Fruit fly (Drosophila melanogaster) whole organism, embryonic: ENCODE measurements around the gene Psn.

Experiments used
- CG11085 ChIP-seq: fragments of 200-800 bp; sonication (Bioruptor generic); IDR thresholded peaks from 2 replicates; pipeline ENCODE4 v1.3.6; 2022; ENCODE audit warnings: missing biosample characterization, missing genetic modification characterization
- CG11456 ChIP-seq: fragments of 200-800 bp; sonication (Bioruptor generic); IDR thresholded peaks from 3 replicates; pipeline ENCODE4 v1.3.6; 2022; ENCODE audit warnings: missing biosample characterization, missing genetic modification characterization
- CG11560 ChIP-seq: fragments of 200-800 bp; sonication (Bioruptor generic); IDR thresholded peaks from 3 replicates; pipeline ENCODE4 v1.3.6; 2022; ENCODE audit warnings: missing biosample characterization, missing genetic modification characterization
- CG15011 ChIP-seq: fragments of 200-800 bp; sonication (Bioruptor generic); optimal IDR thresholded peaks from 3 replicates; lab custom pipeline; 2018; ENCODE audit warnings: missing biosample characterization, mild to moderate bottlenecking, missing genetic modification characterization
- CG15479 ChIP-seq: fragments of 200-800 bp; sonication (Bioruptor generic); optimal IDR thresholded peaks from 3 replicates; lab custom pipeline; 2019; ENCODE audit warnings: missing biosample characterization, mild to moderate bottlenecking, missing genetic modification characterization, moderate library complexity
- CG15601 ChIP-seq: fragments of 200-800 bp; sonication (Bioruptor generic); optimal IDR thresholded peaks from 3 replicates; lab custom pipeline; 2019; ENCODE audit warnings: missing biosample characterization, mild to moderate bottlenecking, missing genetic modification characterization, moderate library complexity
- CG18764 ChIP-seq: fragments of 200-800 bp; sonication (Bioruptor generic); optimal IDR thresholded peaks from 3 replicates; lab custom pipeline; 2016; ENCODE audit warnings: missing biosample characterization, missing genetic modification characterization
- CG31365 ChIP-seq: fragments of 200-800 bp; sonication (Bioruptor generic); optimal IDR thresholded peaks from 2 replicates; lab custom pipeline; 2018; ENCODE audit warnings: missing biosample characterization, mild to moderate bottlenecking, missing genetic modification characterization
- CG3163 ChIP-seq: fragments of 200-800 bp; sonication (Bioruptor generic); optimal IDR thresholded peaks from 3 replicates; lab custom pipeline; 2016; ENCODE audit warnings: missing biosample characterization, missing genetic modification characterization
- CG3995 ChIP-seq: fragments of 200-800 bp; sonication (Bioruptor generic); optimal IDR thresholded peaks from 3 replicates; lab custom pipeline; 2016; ENCODE audit warnings: missing biosample characterization, missing genetic modification characterization
- CG43689 ChIP-seq: fragments of 200-800 bp; sonication (Bioruptor generic); IDR thresholded peaks from 2 replicates; pipeline ENCODE4 v1.3.6; 2022; ENCODE audit warnings: missing biosample characterization, missing genetic modification characterization
- CG7745 ChIP-seq: fragments of 200-800 bp; sonication (Bioruptor generic); optimal IDR thresholded peaks from 2 replicates; lab custom pipeline; 2018; ENCODE audit warnings: missing biosample characterization, mild to moderate bottlenecking, missing genetic modification characterization, moderate library complexity
- Camta ChIP-seq: fragments of 200-800 bp; sonication (Bioruptor generic); optimal IDR thresholded peaks from 2 replicates; lab custom pipeline; 2016; ENCODE audit warnings: missing biosample characterization, missing genetic modification characterization
- D19B ChIP-seq: fragments of 200-800 bp; sonication (Bioruptor generic); optimal IDR thresholded peaks from 2 replicates; lab custom pipeline; 2017; ENCODE audit warnings: missing biosample characterization, mild to moderate bottlenecking, missing genetic modification characterization
- Dek ChIP-seq: fragments of 200-800 bp; sonication (Bioruptor generic); optimal IDR thresholded peaks from 3 replicates; lab custom pipeline; 2019; ENCODE audit warnings: missing biosample characterization, mild to moderate bottlenecking, missing genetic modification characterization, moderate library complexity
- E2f1 ChIP-seq: fragments of 200-800 bp; sonication (Bioruptor generic); IDR thresholded peaks from 2 replicates; pipeline ENCODE4 v1.3.6; 2022; ENCODE audit warnings: missing biosample characterization, missing genetic modification characterization
- HHEX ChIP-seq: fragments of 200-800 bp; sonication (Bioruptor generic); optimal IDR thresholded peaks from 3 replicates; lab custom pipeline; 2017; ENCODE audit warnings: missing biosample characterization, mild to moderate bottlenecking, missing genetic modification characterization, missing genetic modification reagents
- HLH3B ChIP-seq: fragments of 200-800 bp; sonication (Bioruptor generic); IDR thresholded peaks from 2 replicates; pipeline ENCODE4 v1.3.6; 2022; ENCODE audit warnings: missing biosample characterization, missing genetic modification characterization
- HLH54F ChIP-seq: fragments of 200-800 bp; sonication (Bioruptor generic); optimal IDR thresholded peaks from 3 replicates; lab custom pipeline; 2016; ENCODE audit warnings: missing biosample characterization, missing genetic modification characterization
- Hr51 ChIP-seq, 2 experiments: fragments of 200-800 bp; sonication (Bioruptor generic); optimal IDR thresholded peaks; 2 replicates in 1 of 2; 3 replicates in 1 of 2; lab custom pipeline; 2016 to 2018; ENCODE audit warnings: missing biosample characterization in 2 of 2, missing genetic modification characterization in 2 of 2, mild to moderate bottlenecking in 1 of 2, moderate library complexity in 1 of 2
- Hsf ChIP-seq: fragments of 200-800 bp; sonication (Bioruptor generic); optimal IDR thresholded peaks from 3 replicates; lab custom pipeline; 2016; ENCODE audit warnings: missing biosample characterization, missing genetic modification characterization
- Nf-YA ChIP-seq: fragments of 200-800 bp; sonication (Bioruptor generic); IDR thresholded peaks from 2 replicates; pipeline ENCODE4 v1.3.6; 2022; ENCODE audit warnings: missing biosample characterization, missing genetic modification characterization
- NfI ChIP-seq: fragments of 200-800 bp; sonication (Bioruptor generic); optimal IDR thresholded peaks from 3 replicates; lab custom pipeline; 2018; ENCODE audit warnings: missing biosample characterization, mild to moderate bottlenecking, missing genetic modification characterization, moderate library complexity
- Trl ChIP-seq, 3 experiments: fragments of >200 bp in 2 of 3; fragments of 200-800 bp in 1 of 3; sonication (Bioruptor generic) in 1 of 3; optimal IDR thresholded peaks; 2 replicates in 1 of 3; 3 replicates in 2 of 3; lab custom pipeline; 2016 to 2017; ENCODE audit warnings: missing biosample characterization in 1 of 3, missing genetic modification characterization in 1 of 3
- Xbp1 ChIP-seq: fragments of 200-800 bp; sonication (Bioruptor generic); optimal IDR thresholded peaks from 3 replicates; lab custom pipeline; 2016; ENCODE audit warnings: missing biosample characterization, mild to moderate bottlenecking, missing genetic modification characterization
- Xrp1 ChIP-seq: fragments of 200-800 bp; sonication (Bioruptor generic); IDR thresholded peaks from 2 replicates; pipeline ENCODE4 v1.3.6; 2022; ENCODE audit warnings: missing biosample characterization, missing genetic modification characterization
- ap ChIP-seq: fragments of 200-800 bp; sonication (Bioruptor generic); IDR thresholded peaks from 2 replicates; pipeline ENCODE4 v1.3.6; 2022; ENCODE audit warnings: missing biosample characterization, missing genetic modification characterization
- ato ChIP-seq: fragments of 200-800 bp; sonication (Bioruptor generic); IDR thresholded peaks from 2 replicates; pipeline ENCODE4 v1.3.6; 2022; ENCODE audit warnings: missing biosample characterization, missing genetic modification characterization; ENCODE audit not compliant: partially characterized antibody
- crol ChIP-seq: fragments of 200-800 bp; sonication (Bioruptor generic); IDR thresholded peaks from 2 replicates; pipeline ENCODE4 v1.3.6; 2022; ENCODE audit warnings: missing biosample characterization, missing genetic modification characterization
- dan ChIP-seq: fragments of 200-800 bp; sonication (Bioruptor generic); IDR thresholded peaks from 2 replicates; pipeline ENCODE4 v1.3.6; 2022; ENCODE audit warnings: missing biosample characterization, missing genetic modification characterization
- danr ChIP-seq: fragments of 200-800 bp; sonication (Bioruptor generic); IDR thresholded peaks from 2 replicates; pipeline ENCODE4 v1.3.6; 2022; ENCODE audit warnings: missing biosample characterization, missing genetic modification characterization
- fd102C ChIP-seq: fragments of 200-800 bp; sonication (Bioruptor generic); optimal IDR thresholded peaks from 2 replicates; lab custom pipeline; 2018; ENCODE audit warnings: missing biosample characterization, mild to moderate bottlenecking, missing genetic modification characterization, moderate library complexity
- fd64A ChIP-seq: fragments of 200-800 bp; sonication (Bioruptor generic); optimal IDR thresholded peaks from 3 replicates; lab custom pipeline; 2018; ENCODE audit warnings: missing biosample characterization, mild to moderate bottlenecking, missing genetic modification characterization
- gro ChIP-seq: fragments of 200-800 bp; sonication (Bioruptor generic); optimal IDR thresholded peaks from 2 replicates; lab custom pipeline; 2016; ENCODE audit warnings: missing biosample characterization, missing genetic modification characterization
- gt ChIP-seq: fragments of 200-800 bp; sonication (Bioruptor generic); IDR thresholded peaks from 2 replicates; pipeline ENCODE4 v1.3.6; 2022; ENCODE audit warnings: missing biosample characterization, missing genetic modification characterization
- jing ChIP-seq: fragments of 200-800 bp; sonication (Bioruptor generic); optimal IDR thresholded peaks from 2 replicates; lab custom pipeline; 2018; ENCODE audit warnings: missing biosample characterization, mild to moderate bottlenecking, missing genetic modification characterization
- kni ChIP-seq: fragments of 200-800 bp; sonication (Bioruptor generic); optimal IDR thresholded peaks from 3 replicates; lab custom pipeline; 2017; ENCODE audit warnings: mild to moderate bottlenecking, missing biosample characterization, missing genetic modification reagents, missing genetic modification characterization
- lbe ChIP-seq: fragments of 200-800 bp; sonication (Bioruptor generic); optimal IDR thresholded peaks from 2 replicates; lab custom pipeline; 2016; ENCODE audit warnings: missing biosample characterization, mild to moderate bottlenecking, missing genetic modification characterization
- lov ChIP-seq, 2 experiments: fragments of 200-800 bp in 1 of 2; fragments of >200 bp in 1 of 2; sonication (Bioruptor generic) in 1 of 2; IDR thresholded peaks in 1 of 2; optimal IDR thresholded peaks in 1 of 2; 2 replicates in 1 of 2; 3 replicates in 1 of 2; pipeline versions ENCODE4 v1.3.6 to Lab custom; 2017 to 2022; ENCODE audit warnings: missing biosample characterization in 1 of 2, missing genetic modification characterization in 1 of 2
- mirr ChIP-seq: fragments of 200-800 bp; sonication (Bioruptor generic); optimal IDR thresholded peaks from 3 replicates; lab custom pipeline; 2018; ENCODE audit warnings: missing biosample characterization, mild to moderate bottlenecking, missing genetic modification characterization
- onecut ChIP-seq: fragments of 200-800 bp; sonication (Bioruptor generic); IDR thresholded peaks from 2 replicates; pipeline ENCODE4 v1.3.6; 2022; ENCODE audit warnings: missing biosample characterization, missing genetic modification characterization
- p53 ChIP-seq: fragments of 200-800 bp; sonication (Bioruptor generic); optimal IDR thresholded peaks from 2 replicates; lab custom pipeline; 2016; ENCODE audit warnings: missing biosample characterization, missing genetic modification characterization
- row ChIP-seq: fragments of 200-800 bp; sonication (Bioruptor generic); IDR thresholded peaks from 3 replicates; pipeline ENCODE4 v1.3.6; 2022; ENCODE audit warnings: missing biosample characterization, missing genetic modification characterization
- sens-2 ChIP-seq: fragments of 200-800 bp; sonication (Bioruptor generic); IDR thresholded peaks from 2 replicates; pipeline ENCODE4 v1.3.6; 2022; ENCODE audit warnings: missing biosample characterization, missing genetic modification characterization
- shn ChIP-seq: fragments of 200-800 bp; sonication (Bioruptor generic); optimal IDR thresholded peaks from 3 replicates; lab custom pipeline; 2016; ENCODE audit warnings: missing biosample characterization, missing genetic modification characterization
- slp2 ChIP-seq: fragments of 200-800 bp; sonication (Bioruptor generic); optimal IDR thresholded peaks from 2 replicates; lab custom pipeline; 2016; ENCODE audit warnings: missing biosample characterization, missing genetic modification characterization
- trh ChIP-seq: fragments of 200-800 bp; sonication (Bioruptor generic); optimal IDR thresholded peaks from 2 replicates; lab custom pipeline; 2016; ENCODE audit warnings: missing biosample characterization, missing genetic modification characterization
- tup ChIP-seq: fragments of 200-800 bp; sonication (Bioruptor generic); optimal IDR thresholded peaks from 2 replicates; lab custom pipeline; 2016; ENCODE audit warnings: missing biosample characterization, mild to moderate bottlenecking, missing genetic modification characterization, moderate library complexity

Gene Psn

dm6 chr3L:20441632-20442469, 9.6 kb downstream of the Psn start, which contains the start of gene CG5910 (continued):
- TF ChIP-seq CG3995 (GFP tag; lab: Kevin White, UChicago), result no peak
- no peak for TF ChIP-seq gro
- TF ChIP-seq lov (optimal IDR thresholded peaks at IDR 0.05; lab: Kevin White, UChicago), result no peak
- no peak for TF ChIP-seq lov (GFP tag; IDR thresholded peaks at IDR 0.05; lab: Robert Waterston, UW)
- peak; percentile 3 for TF ChIP-seq mirr (GFP tag; lab: Kevin White, UChicago)
- peak; percentile 83 for TF ChIP-seq Xbp1 (GFP tag; lab: Kevin White, UChicago)
- TF ChIP-seq crol (GFP tag; lab: Robert Waterston, UW), result no peak
- peak; percentile 84 for TF ChIP-seq Xrp1 (GFP tag; lab: Robert Waterston, UW)
- peak; percentile 79 for TF ChIP-seq CG15011
- no peak for TF ChIP-seq shn (GFP tag; lab: Kevin White, UChicago)
- peak; percentile 56; the same call in 1 of the 2 replicates for TF ChIP-seq CG43689
- TF ChIP-seq Hr51 (GFP tag; optimal IDR thresholded peaks at IDR 0.05; lab: Kevin White, UChicago), result peak; percentile 39 to 92
- TF ChIP-seq D19B, result peak; percentile 77
- TF ChIP-seq sens-2 (GFP tag; lab: Robert Waterston, UW), result peak; percentile 56
- no peak for TF ChIP-seq CG7745 (tag; lab: Kevin White, UChicago)
- peak; percentile 90 for TF ChIP-seq CG15601 (tag; lab: Kevin White, UChicago)
- TF ChIP-seq Trl (optimal IDR thresholded peaks at IDR 0.05; lab: Kevin White, UChicago), result peak; percentile 31 to 44
- TF ChIP-seq Trl (GFP tag; optimal IDR thresholded peaks at IDR 0.05; lab: Kevin White, UChicago), result no peak
- TF ChIP-seq slp2, result peak; percentile 34
- TF ChIP-seq jing (GFP tag; lab: Kevin White, UChicago), result peak; percentile 70
- TF ChIP-seq HLH3B, result peak; percentile 76
- TF ChIP-seq CG3163 (GFP tag; lab: Kevin White, UChicago), result peak; percentile 39
- peak; percentile 21 for TF ChIP-seq HLH54F
- peak; percentile 78 for TF ChIP-seq ap (GFP tag; lab: Robert Waterston, UW)
- TF ChIP-seq CG31365 (tag; lab: Kevin White, UChicago), result peak; percentile 2
- TF ChIP-seq CG11560 (tag; lab: Robert Waterston, UW), result peak; percentile 72; the same call in 2 of the 3 replicates
- peak; percentile 40 for TF ChIP-seq Hsf (GFP tag; lab: Kevin White, UChicago)
- peak; percentile 64 for TF ChIP-seq CG11085 (GFP tag; lab: Robert Waterston, UW)
- no peak; the same call in 1 of the 2 replicates for TF ChIP-seq onecut (GFP tag; lab: Robert Waterston, UW)
- peak; percentile 41; the same call in 1 of the 2 replicates for TF ChIP-seq Nf-YA (GFP tag; lab: Robert Waterston, UW)
- peak; percentile 63; the same call in 1 of the 3 replicates for TF ChIP-seq CG11456
- peak; percentile 84 for TF ChIP-seq row (GFP tag; lab: Robert Waterston, UW)
- TF ChIP-seq Dek (tag; lab: Kevin White, UChicago), result peak; percentile 89
- peak; percentile 89 for TF ChIP-seq HHEX
- TF ChIP-seq fd64A, result no peak
- peak; percentile 11 for TF ChIP-seq lbe (GFP tag; lab: Kevin White, UChicago)
- TF ChIP-seq trh (GFP tag; lab: Kevin White, UChicago), result peak; percentile 37
- peak; percentile 51; the same call in 1 of the 2 replicates for TF ChIP-seq danr
- TF ChIP-seq Camta (GFP tag; lab: Kevin White, UChicago), result no peak
- TF ChIP-seq ato (GFP tag; lab: Robert Waterston, UW), result no peak
- no peak for TF ChIP-seq p53 (GFP tag; lab: Kevin White, UChicago)
- peak; percentile 41; the same call in 1 of the 2 replicates for TF ChIP-seq gt
- TF ChIP-seq CG18764 (GFP tag; lab: Kevin White, UChicago), result peak; percentile 63
- peak; percentile 70 for TF ChIP-seq E2f1 (GFP tag; lab: Robert Waterston, UW)
- TF ChIP-seq dan (GFP tag; lab: Robert Waterston, UW), result no peak
- TF ChIP-seq tup (GFP tag; lab: Kevin White, UChicago), result peak; percentile 16
- no peak for TF ChIP-seq kni (GFP tag; lab: Kevin White, UChicago)
- TF ChIP-seq CG15479 (GFP tag; lab: Kevin White, UChicago), result no peak
- peak; percentile 84 for TF ChIP-seq NfI
- no peak for TF ChIP-seq fd102C (GFP tag; lab: Kevin White, UChicago)
